Worm (Caenorhabditis elegans) whole organism, L1 larva: Measurements from ENCODE around the gene F32H5.4.

ENCODE experiments used
- aha-1 ChIP-seq: fragments of 150-350 bp; optimal IDR thresholded peaks from 2 replicates; lab custom pipeline; 2014; ENCODE audit warnings: missing biosample characterization, missing genetic modification characterization
- egl-27 ChIP-seq, 2 experiments: fragments of 150-350 bp in 1 of 2; sonication (generic microtip); optimal IDR thresholded peaks; 3 replicates each; lab custom pipeline; 2017 to 2018; ENCODE audit warnings: missing biosample characterization in 2 of 2, missing genetic modification characterization in 2 of 2, missing genetic modification reagents in 2 of 2
- ets-5 ChIP-seq: fragments of 200-800 bp; sonication (Bioruptor generic); IDR thresholded peaks from 2 replicates; pipeline ENCODE4 v1.3.6; 2022; ENCODE audit warnings: missing genetic modification characterization, missing compliant biosample characterization
- lin-39 ChIP-seq: fragments of 150-350 bp; optimal IDR thresholded peaks from 2 replicates; lab custom pipeline; 2014; ENCODE audit warnings: missing biosample characterization, missing genetic modification reagents, missing genetic modification characterization
- lsy-2 ChIP-seq, 2 experiments: fragments of 150-350 bp; optimal IDR thresholded peaks; 2 replicates each; lab custom pipeline; 2014; ENCODE audit warnings: missing biosample characterization in 2 of 2, missing genetic modification characterization in 2 of 2
- nhr-47 ChIP-seq: sonication (generic microtip); optimal IDR thresholded peaks from 2 replicates; lab custom pipeline; 2016; ENCODE audit warnings: mild to moderate bottlenecking, missing genetic modification characterization, moderate library complexity, missing compliant biosample characterization
- nhr-85 ChIP-seq: sonication (generic microtip); peaks from one replicate; lab custom pipeline; 2016; ENCODE audit warnings: missing genetic modification characterization, inconsistent platforms, missing compliant biosample characterization
- pag-3 ChIP-seq: sonication (generic microtip); optimal IDR thresholded peaks from 2 replicates; lab custom pipeline; 2017; ENCODE audit warnings: missing genetic modification characterization, mild to moderate bottlenecking, missing compliant biosample characterization, antibody characterized with exemption, borderline replicate concordance; ENCODE audit not compliant: insufficient read depth
- unc-86 ChIP-seq: sonication (generic microtip); optimal IDR thresholded peaks from 2 replicates; lab custom pipeline; 2016; ENCODE audit warnings: missing genetic modification characterization, missing compliant biosample characterization

- TF ChIP-seq pag-3 (tag; lab: Kevin White, UChicago): no peak
- TF ChIP-seq ets-5: no peak
- TF ChIP-seq nhr-85: no peak
- TF ChIP-seq nhr-47: no peak
- no peak for TF ChIP-seq lsy-2 (tag; optimal IDR thresholded peaks at IDR 0.05; lab: Kevin White, UChicago)
- no peak for TF ChIP-seq aha-1 (tag; lab: Kevin White, UChicago)
- TF ChIP-seq lin-39 (tag; lab: Kevin White, UChicago): no peak
- TF ChIP-seq egl-27 (tag; optimal IDR thresholded peaks at IDR 0.05; lab: Kevin White, UChicago): no peak
- TF ChIP-seq unc-86 (tag; lab: Kevin White, UChicago): no peak
These were observed 35.2 kb upstream of the F32H5.4 start, which contains the start of gene C50B6.7 for ce11 chrV:13324933-13325760.
